Worm (Caenorhabditis elegans) whole organism, L2 larva: ENCODE data around the gene fbxa-67.

Experiments used
- C34F6.9 ChIP-seq: fragments of 150-350 bp; optimal IDR thresholded peaks from 2 replicates; lab custom pipeline; 2014; ENCODE audit warnings: missing biosample characterization, missing genetic modification characterization
- Y55F3AM.14 ChIP-seq: fragments of 200-800 bp; sonication (Bioruptor generic); optimal IDR thresholded peaks from 2 replicates; lab custom pipeline; 2018; ENCODE audit warnings: mild to moderate bottlenecking, missing genetic modification characterization, missing compliant biosample characterization
- alr-1 ChIP-seq: fragments of 150-350 bp; optimal IDR thresholded peaks from 2 replicates; lab custom pipeline; 2014; ENCODE audit warnings: missing biosample characterization, missing genetic modification characterization
- ama-1 ChIP-seq: fragments of 150-350 bp; optimal IDR thresholded peaks from 2 replicates; lab custom pipeline; 2018; ENCODE audit warnings: inconsistent platforms
- blmp-1 ChIP-seq: sonication (generic microtip); optimal IDR thresholded peaks from 2 replicates; lab custom pipeline; 2017; ENCODE audit warnings: missing genetic modification characterization, mild to moderate bottlenecking, missing compliant biosample characterization, antibody characterized with exemption, moderate library complexity; ENCODE audit not compliant: insufficient read depth
- ceh-16 ChIP-seq: fragments of 150-350 bp; optimal IDR thresholded peaks from 2 replicates; lab custom pipeline; 2014; ENCODE audit warnings: missing biosample characterization, missing genetic modification characterization
- ceh-82 ChIP-seq: fragments of 150-350 bp; optimal IDR thresholded peaks from 2 replicates; lab custom pipeline; 2014; ENCODE audit warnings: missing biosample characterization, missing genetic modification characterization
- crh-2 ChIP-seq: sonication (generic microtip); optimal IDR thresholded peaks from 2 replicates; lab custom pipeline; 2017; ENCODE audit warnings: missing biosample characterization, missing genetic modification characterization
- dmd-4 ChIP-seq: sonication (generic microtip); optimal IDR thresholded peaks from 2 replicates; lab custom pipeline; 2017; ENCODE audit warnings: missing biosample characterization, missing genetic modification characterization
- elt-1 ChIP-seq: fragments of 150-350 bp; optimal IDR thresholded peaks from 2 replicates; lab custom pipeline; 2014; ENCODE audit warnings: missing biosample characterization, missing genetic modification characterization
- elt-3 ChIP-seq: sonication (generic microtip); optimal IDR thresholded peaks from 2 replicates; lab custom pipeline; 2017; ENCODE audit warnings: missing biosample characterization, missing genetic modification characterization
- fos-1 ChIP-seq: fragments of 150-350 bp; optimal IDR thresholded peaks from 2 replicates; lab custom pipeline; 2014; ENCODE audit warnings: missing biosample characterization, missing genetic modification characterization
- gmeb-1 ChIP-seq: fragments of 150-350 bp; optimal IDR thresholded peaks from 2 replicates; lab custom pipeline; 2014; ENCODE audit warnings: missing biosample characterization, missing genetic modification characterization
- lin-11 ChIP-seq: fragments of 150-350 bp; sonication (generic microtip); optimal IDR thresholded peaks from 2 replicates; lab custom pipeline; 2014; ENCODE audit warnings: missing biosample characterization, missing genetic modification characterization, inconsistent platforms, mixed read lengths
- lin-13 ChIP-seq: fragments of 150-350 bp; optimal IDR thresholded peaks from 2 replicates; lab custom pipeline; 2014; ENCODE audit warnings: missing biosample characterization, missing genetic modification reagents, missing genetic modification characterization
- lin-39 ChIP-seq: fragments of 150-350 bp; optimal IDR thresholded peaks from 2 replicates; lab custom pipeline; 2014; ENCODE audit warnings: missing biosample characterization, missing genetic modification reagents, missing genetic modification characterization
- lsy-2 ChIP-seq, 2 experiments: fragments of 150-350 bp in 1 of 2; sonication (generic microtip) in 1 of 2; optimal IDR thresholded peaks; 2 replicates each; lab custom pipeline; 2014 to 2017; ENCODE audit warnings: missing biosample characterization in 2 of 2, missing genetic modification characterization in 2 of 2
- mab-5 ChIP-seq: fragments of 150-350 bp; optimal IDR thresholded peaks from 2 replicates; lab custom pipeline; 2014; ENCODE audit warnings: missing biosample characterization, missing genetic modification characterization
- mdl-1 ChIP-seq, 2 experiments: fragments of 150-350 bp in 1 of 2; sonication (generic microtip) in 1 of 2; optimal IDR thresholded peaks; 2 replicates each; lab custom pipeline; 2017; ENCODE audit warnings: missing biosample characterization in 2 of 2, missing genetic modification characterization in 2 of 2
- nhr-10 ChIP-seq: sonication (generic microtip); optimal IDR thresholded peaks from 2 replicates; lab custom pipeline; 2017; ENCODE audit warnings: missing biosample characterization, missing genetic modification characterization
- nhr-11 ChIP-seq: fragments of 150-350 bp; optimal IDR thresholded peaks from 2 replicates; lab custom pipeline; 2014; ENCODE audit warnings: missing biosample characterization, missing genetic modification characterization
- nhr-12 ChIP-seq: fragments of 150-350 bp; optimal IDR thresholded peaks from 2 replicates; lab custom pipeline; 2014; ENCODE audit warnings: missing biosample characterization, missing genetic modification characterization
- nhr-129 ChIP-seq: fragments of 150-350 bp; optimal IDR thresholded peaks from 2 replicates; lab custom pipeline; 2014; ENCODE audit warnings: missing biosample characterization, missing genetic modification characterization
- nhr-21 ChIP-seq: fragments of 150-350 bp; optimal IDR thresholded peaks from 2 replicates; lab custom pipeline; 2014; ENCODE audit warnings: missing biosample characterization, missing genetic modification characterization
- nhr-237 ChIP-seq: fragments of 150-350 bp; optimal IDR thresholded peaks from 2 replicates; lab custom pipeline; 2014; ENCODE audit warnings: missing biosample characterization, missing genetic modification characterization
- nhr-25 ChIP-seq: fragments of 150-350 bp; sonication (generic microtip); optimal IDR thresholded peaks from 3 replicates; lab custom pipeline; 2014; ENCODE audit warnings: missing biosample characterization, missing genetic modification characterization
- peb-1 ChIP-seq: fragments of 150-350 bp; optimal IDR thresholded peaks from 2 replicates; lab custom pipeline; 2014; ENCODE audit warnings: missing biosample characterization, missing genetic modification characterization
- sma-9 ChIP-seq, 2 experiments: fragments of 150-350 bp in 1 of 2; sonication (generic microtip) in 1 of 2; optimal IDR thresholded peaks; 2 replicates each; lab custom pipeline; 2014 to 2016; ENCODE audit warnings: missing genetic modification characterization in 2 of 2, mild to moderate bottlenecking in 1 of 2, missing biosample characterization in 1 of 2, missing compliant biosample characterization in 1 of 2, missing genetic modification reagents in 1 of 2, moderate library complexity in 1 of 2
- unc-39 ChIP-seq: fragments of 150-350 bp; optimal IDR thresholded peaks from 2 replicates; lab custom pipeline; 2014; ENCODE audit warnings: missing biosample characterization, missing genetic modification characterization
- unc-55 ChIP-seq: fragments of 150-350 bp; sonication (generic microtip); optimal IDR thresholded peaks from 3 replicates; lab custom pipeline; 2014; ENCODE audit warnings: missing biosample characterization, missing genetic modification reagents, missing genetic modification characterization
- zag-1 ChIP-seq: fragments of 150-350 bp; optimal IDR thresholded peaks from 2 replicates; lab custom pipeline; 2014; ENCODE audit warnings: missing biosample characterization, missing genetic modification characterization
- ztf-1 ChIP-seq: fragments of 200-800 bp; sonication (Bioruptor generic); conservative IDR thresholded peaks from 2 replicates; pipeline ENCODE4 v1.3.6; 2022; ENCODE audit warnings: missing genetic modification characterization, missing compliant biosample characterization
- ztf-4 ChIP-seq: fragments of 150-350 bp; optimal IDR thresholded peaks from 2 replicates; lab custom pipeline; 2014; ENCODE audit warnings: missing biosample characterization, missing genetic modification characterization

Gene fbxa-67

ce11 chrIII:910540-911311 lies 39.7 kb downstream of the fbxa-67 start, which contains the start of the genes F23H11.5 and bra-2:
Gene F23H11.5 (minus strand): TSS chrIII:910590.
Gene bra-2 (plus strand): TSS chrIII:911261.
- TF ChIP-seq lsy-2 (tag; optimal IDR thresholded peaks at IDR 0.05; lab: Kevin White, UChicago) (peak in 1 of 2 experiments; percentile 70), lin-39 (tag; lab: Kevin White, UChicago) (no peak), blmp-1 (tag; lab: Kevin White, UChicago) (no peak), lin-13 (GFP tag; lab: Kevin White, UChicago) (no peak), ceh-82 (tag; lab: Kevin White, UChicago) (no peak), sma-9 (GFP tag; optimal IDR thresholded peaks at IDR 0.05; lab: Kevin White, UChicago) (no peak), sma-9 (tag; optimal IDR thresholded peaks at IDR 0.05; lab: Kevin White, UChicago) (no peak), unc-55 (GFP tag; lab: Kevin White, UChicago) (peak; percentile 69), mab-5 (tag; lab: Kevin White, UChicago) (no peak), nhr-129 (tag; lab: Kevin White, UChicago) (peak; percentile 4), crh-2 (tag; lab: Kevin White, UChicago) (peak; percentile 23), dmd-4 (tag; lab: Kevin White, UChicago) (no peak), C34F6.9 (peak; percentile 63)

- TF ChIP-seq C34F6.9 = no peak
- peak in 1 of 2 experiments; percentile 14 for TF ChIP-seq lsy-2 (tag; optimal IDR thresholded peaks at IDR 0.05; lab: Kevin White, UChicago)
Measured at ce11 chrIII:909540-909939, 40.9 kb downstream of the fbxa-67 start, which contains the start of gene crls-1. Gene crls-1 (minus strand): TSS chrIII:909902.

- TF ChIP-seq Y55F3AM.14 (no peak), fos-1 (tag; lab: Kevin White, UChicago) (peak; percentile 93), lsy-2 (tag; optimal IDR thresholded peaks at IDR 0.05; lab: Kevin White, UChicago) (peak in 1 of 2 experiments; percentile 31), nhr-25 (tag; lab: Kevin White, UChicago) (peak; percentile 22), nhr-129 (tag; lab: Kevin White, UChicago) (peak; percentile 59), C34F6.9 (peak; percentile 41), ztf-1 (no peak)
- TF ChIP-seq, all 48 proteins: peak for 5
Measured at ce11 chrIII:907990-908389, 42.5 kb downstream of the fbxa-67 start.

ce11 chrIII:907311-907710 lies 43.2 kb downstream of the fbxa-67 start, which contains the start of gene F23H11.4:
Gene F23H11.4 (minus strand): TSS chrIII:907539.
- TF ChIP-seq sma-9 (GFP tag; optimal IDR thresholded peaks at IDR 0.05; lab: Kevin White, UChicago) (no peak), sma-9 (tag; optimal IDR thresholded peaks at IDR 0.05; lab: Kevin White, UChicago) (no peak), ztf-4 (no peak), alr-1 (tag; lab: Kevin White, UChicago) (no peak), ama-1 (lab: Kevin White, UChicago) (no peak), elt-1 (tag; lab: Kevin White, UChicago) (no peak), dmd-4 (tag; lab: Kevin White, UChicago) (no peak), nhr-12 (tag; lab: Kevin White, UChicago) (no peak), ceh-82 (tag; lab: Kevin White, UChicago) (no peak), gmeb-1 (no peak), lin-39 (tag; lab: Kevin White, UChicago) (no peak), peb-1 (tag; lab: Kevin White, UChicago) (no peak), nhr-237 (no peak), ceh-16 (tag; lab: Kevin White, UChicago) (no peak), lin-11 (tag; lab: Kevin White, UChicago) (no peak), lsy-2 (tag; optimal IDR thresholded peaks at IDR 0.05; lab: Kevin White, UChicago) (no peak), unc-55 (GFP tag; lab: Kevin White, UChicago) (no peak), mab-5 (tag; lab: Kevin White, UChicago) (no peak), zag-1 (no peak)

- TF ChIP-seq blmp-1 (tag; lab: Kevin White, UChicago) (no peak), nhr-21 (tag; lab: Kevin White, UChicago) (no peak), elt-1 (tag; lab: Kevin White, UChicago) (no peak), nhr-10 (tag; lab: Kevin White, UChicago) (no peak), lin-13 (GFP tag; lab: Kevin White, UChicago) (peak; percentile 34), mdl-1 (tag; optimal IDR thresholded peaks at IDR 0.05; lab: Kevin White, UChicago) (no peak), unc-39 (no peak), C34F6.9 (peak; percentile 35), gmeb-1 (peak; percentile 54), zag-1 (no peak), nhr-11 (tag; lab: Kevin White, UChicago) (no peak), elt-3 (tag; lab: Kevin White, UChicago) (no peak), sma-9 (GFP tag; optimal IDR thresholded peaks at IDR 0.05; lab: Kevin White, UChicago) (no peak), sma-9 (tag; optimal IDR thresholded peaks at IDR 0.05; lab: Kevin White, UChicago) (no peak), lsy-2 (tag; optimal IDR thresholded peaks at IDR 0.05; lab: Kevin White, UChicago) (peak in 1 of 2 experiments; percentile 44)
- TF ChIP-seq, all 48 proteins: peak for 4
Measured at ce11 chrIII:901600-902250, 48.7 kb downstream of the fbxa-67 start.
